Fruit fly (Drosophila melanogaster) whole organism, embryonic: Measurements from ENCODE around the gene Eip63F-1.

Experiments
- Abd-B ChIP-seq: fragments of 200-800 bp; sonication (Bioruptor generic); optimal IDR thresholded peaks from 2 replicates; lab custom pipeline; 2018; ENCODE audit warnings: missing biosample characterization, mild to moderate bottlenecking, missing genetic modification characterization, moderate library complexity
- Ada2b ChIP-seq: fragments of 200-800 bp; sonication (Bioruptor generic); IDR thresholded peaks from 2 replicates; pipeline ENCODE4 v1.3.6; 2022; ENCODE audit warnings: missing biosample characterization, missing genetic modification characterization
- Adf1 ChIP-seq: fragments of 200-800 bp; sonication (Bioruptor generic); IDR thresholded peaks from 2 replicates; pipeline ENCODE4 v1.3.6; 2022; ENCODE audit warnings: missing biosample characterization, missing genetic modification characterization
- CG10321 ChIP-seq: fragments of 200-800 bp; sonication (Bioruptor generic); IDR thresholded peaks from 2 replicates; pipeline ENCODE4 v1.3.6; 2022; ENCODE audit warnings: missing biosample characterization, missing genetic modification characterization
- CG10366 ChIP-seq: fragments of 200-800 bp; sonication (Bioruptor generic); IDR thresholded peaks from 2 replicates; pipeline ENCODE4 v1.3.6; 2022; ENCODE audit warnings: missing biosample characterization, missing genetic modification characterization
- CG10543 ChIP-seq: fragments of 200-800 bp; sonication (Bioruptor generic); optimal IDR thresholded peaks from 3 replicates; lab custom pipeline; 2017; ENCODE audit warnings: missing biosample characterization, mild to moderate bottlenecking, missing genetic modification characterization, moderate library complexity
- CG11504 ChIP-seq: fragments of 200-800 bp; sonication (Bioruptor generic); optimal IDR thresholded peaks from 3 replicates; lab custom pipeline; 2019; ENCODE audit warnings: missing biosample characterization, mild to moderate bottlenecking, missing genetic modification characterization, moderate library complexity
- CG11696 ChIP-seq: fragments of 200-800 bp; sonication (Bioruptor generic); IDR thresholded peaks from 2 replicates; pipeline ENCODE4 v1.3.6; 2022; ENCODE audit warnings: missing biosample characterization, missing genetic modification characterization
- CG1233 ChIP-seq: fragments of 200-800 bp; sonication (Bioruptor generic); optimal IDR thresholded peaks from 4 replicates; lab custom pipeline; 2018; ENCODE audit warnings: missing biosample characterization, mild to moderate bottlenecking, missing genetic modification characterization
- CG13287 ChIP-seq: fragments of 200-800 bp; sonication (Bioruptor generic); IDR thresholded peaks from 2 replicates; pipeline ENCODE4 v1.3.6; 2022; ENCODE audit warnings: missing biosample characterization, missing genetic modification characterization; ENCODE audit not compliant: partially characterized antibody
- CG14014 ChIP-seq: fragments of 200-800 bp; sonication (Bioruptor generic); IDR thresholded peaks from 2 replicates; pipeline ENCODE4 v1.3.6; 2022; ENCODE audit warnings: missing biosample characterization, missing genetic modification characterization
- CG16813 ChIP-seq: fragments of 200-800 bp; sonication (Bioruptor generic); IDR thresholded peaks from 3 replicates; pipeline ENCODE4 v1.3.6; 2022; ENCODE audit warnings: missing biosample characterization, missing genetic modification characterization; ENCODE audit not compliant: partially characterized antibody
- CG17912 ChIP-seq: fragments of 200-800 bp; sonication (Bioruptor generic); optimal IDR thresholded peaks from 2 replicates; lab custom pipeline; 2018; ENCODE audit warnings: missing biosample characterization, mild to moderate bottlenecking, missing genetic modification characterization
- CG2120 ChIP-seq: fragments of 200-800 bp; sonication (Bioruptor generic); optimal IDR thresholded peaks from 3 replicates; lab custom pipeline; 2016; ENCODE audit warnings: missing biosample characterization, missing genetic modification characterization
- CG31441 ChIP-seq: fragments of 200-800 bp; sonication (Bioruptor generic); IDR thresholded peaks from 2 replicates; pipeline ENCODE4 v1.3.6; 2022; ENCODE audit warnings: missing biosample characterization, missing genetic modification characterization
- CG32767 ChIP-seq: fragments of 200-800 bp; sonication (Bioruptor generic); IDR thresholded peaks from 2 replicates; pipeline ENCODE4 v1.3.6; 2022; ENCODE audit warnings: missing biosample characterization, missing genetic modification characterization
- CG3726 ChIP-seq: fragments of 200-800 bp; sonication (Bioruptor generic); IDR thresholded peaks from 3 replicates; pipeline ENCODE4, ENCODE4 v1.3.6; 2022; ENCODE audit warnings: missing biosample characterization, missing genetic modification characterization
- CG4282 ChIP-seq: fragments of 200-800 bp; sonication (Bioruptor generic); optimal IDR thresholded peaks from 2 replicates; lab custom pipeline; 2016; ENCODE audit warnings: missing biosample characterization, missing genetic modification characterization
- CG5245 ChIP-seq: fragments of 200-800 bp; sonication (Bioruptor generic); optimal IDR thresholded peaks from 3 replicates; lab custom pipeline; 2016; ENCODE audit warnings: missing biosample characterization, missing genetic modification characterization
- CG6254 ChIP-seq: fragments of 200-800 bp; sonication (Bioruptor generic); optimal IDR thresholded peaks from 3 replicates; lab custom pipeline; 2017; ENCODE audit warnings: mild to moderate bottlenecking, missing biosample characterization, missing genetic modification reagents, missing genetic modification characterization
- CG6765 ChIP-seq: fragments of 200-800 bp; sonication (Bioruptor generic); optimal IDR thresholded peaks from 3 replicates; lab custom pipeline; 2017; ENCODE audit warnings: missing biosample characterization, mild to moderate bottlenecking, missing genetic modification characterization
- CG7963 ChIP-seq: fragments of 200-800 bp; sonication (Bioruptor generic); IDR thresholded peaks from 3 replicates; pipeline ENCODE4 v1.3.6; 2022; ENCODE audit warnings: missing biosample characterization, missing genetic modification characterization; ENCODE audit not compliant: partially characterized antibody
- CG8944 ChIP-seq: fragments of 200-800 bp; sonication (Bioruptor generic); optimal IDR thresholded peaks from 3 replicates; lab custom pipeline; 2016; ENCODE audit warnings: missing biosample characterization, missing genetic modification characterization
- CG9817 ChIP-seq: fragments of 200-800 bp; sonication (Bioruptor generic); optimal IDR thresholded peaks from 2 replicates; lab custom pipeline; 2018; ENCODE audit warnings: missing biosample characterization, mild to moderate bottlenecking, missing genetic modification characterization, moderate library complexity
- E2f2 ChIP-seq: fragments of 200-800 bp; sonication (Bioruptor generic); IDR thresholded peaks from 2 replicates; pipeline ENCODE4 v1.3.6; 2022; ENCODE audit warnings: missing biosample characterization, missing genetic modification characterization
- Ets97D ChIP-seq: fragments of 200-800 bp; sonication (Bioruptor generic); optimal IDR thresholded peaks from 3 replicates; lab custom pipeline; 2016; ENCODE audit warnings: missing biosample characterization, missing genetic modification characterization
- Fer2 ChIP-seq: fragments of 200-800 bp; sonication (Bioruptor generic); optimal IDR thresholded peaks from 2 replicates; lab custom pipeline; 2018; ENCODE audit warnings: missing biosample characterization, mild to moderate bottlenecking, missing genetic modification characterization, moderate library complexity
- Hand ChIP-seq: fragments of 200-800 bp; sonication (Bioruptor generic); optimal IDR thresholded peaks from 2 replicates; lab custom pipeline; 2017; ENCODE audit warnings: mild to moderate bottlenecking, missing biosample characterization, missing genetic modification reagents, missing genetic modification characterization
- HmgD ChIP-seq: fragments of 200-800 bp; sonication (Bioruptor generic); optimal IDR thresholded peaks from 3 replicates; lab custom pipeline; 2016; ENCODE audit warnings: missing biosample characterization, missing genetic modification characterization
- Hr51 ChIP-seq, 2 experiments: fragments of 200-800 bp; sonication (Bioruptor generic); optimal IDR thresholded peaks; 2 replicates in 1 of 2; 3 replicates in 1 of 2; lab custom pipeline; 2016 to 2018; ENCODE audit warnings: missing biosample characterization in 2 of 2, missing genetic modification characterization in 2 of 2, mild to moderate bottlenecking in 1 of 2, moderate library complexity in 1 of 2
- Mrtf ChIP-seq: fragments of 200-800 bp; sonication (Bioruptor generic); IDR thresholded peaks from 3 replicates; pipeline ENCODE4 v1.3.6; 2022; ENCODE audit warnings: missing biosample characterization, missing genetic modification characterization
- Spps ChIP-seq: fragments of 200-800 bp; sonication (Bioruptor generic); optimal IDR thresholded peaks from 2 replicates; lab custom pipeline; 2018; ENCODE audit warnings: missing biosample characterization, mild to moderate bottlenecking, missing genetic modification characterization
- Ssrp ChIP-seq: fragments of 200-800 bp; sonication (Bioruptor generic); optimal IDR thresholded peaks from 2 replicates; lab custom pipeline; 2018; ENCODE audit warnings: missing biosample characterization, mild to moderate bottlenecking, missing genetic modification characterization, moderate library complexity
- Vsx1 ChIP-seq: fragments of 200-800 bp; sonication (Bioruptor generic); optimal IDR thresholded peaks from 2 replicates; lab custom pipeline; 2017; ENCODE audit warnings: missing biosample characterization, mild to moderate bottlenecking, missing genetic modification characterization, missing genetic modification reagents
- YL-1 ChIP-seq: fragments of 200-800 bp; sonication (Bioruptor generic); optimal IDR thresholded peaks from 3 replicates; lab custom pipeline; 2017; ENCODE audit warnings: missing biosample characterization, mild to moderate bottlenecking, missing genetic modification characterization
- bsh ChIP-seq, 2 experiments: fragments of 200-800 bp; sonication (Bioruptor generic); optimal IDR thresholded peaks; 2 replicates each; lab custom pipeline; 2017 to 2018; ENCODE audit warnings: mild to moderate bottlenecking in 2 of 2, missing biosample characterization in 2 of 2, missing genetic modification characterization in 2 of 2, moderate library complexity in 1 of 2
- caup ChIP-seq: fragments of 200-800 bp; sonication (Bioruptor generic); optimal IDR thresholded peaks from 3 replicates; lab custom pipeline; 2017; ENCODE audit warnings: missing biosample characterization, mild to moderate bottlenecking, missing genetic modification characterization, moderate library complexity; ENCODE audit not compliant: severe bottlenecking
- chif ChIP-seq, 2 experiments: fragments of 200-800 bp; sonication (Bioruptor generic); optimal IDR thresholded peaks; 3 replicates each; lab custom pipeline; 2016; ENCODE audit warnings: missing biosample characterization in 2 of 2, missing genetic modification characterization in 2 of 2
- cwo ChIP-seq: fragments of 200-800 bp; sonication (Bioruptor generic); optimal IDR thresholded peaks from 3 replicates; lab custom pipeline; 2017; ENCODE audit warnings: missing biosample characterization, missing genetic modification characterization, mild to moderate bottlenecking, moderate library complexity, missing genetic modification reagents
- esg ChIP-seq: fragments of 200-800 bp; sonication (Bioruptor generic); conservative IDR thresholded peaks from 2 replicates; pipeline ENCODE4 v1.3.6; 2022; ENCODE audit warnings: missing biosample characterization, missing genetic modification characterization
- fd3F ChIP-seq: fragments of 200-800 bp; sonication (Bioruptor generic); optimal IDR thresholded peaks from 2 replicates; lab custom pipeline; 2018; ENCODE audit warnings: missing biosample characterization, mild to moderate bottlenecking, missing genetic modification characterization, moderate library complexity
- hb ChIP-seq: fragments of 200-800 bp; sonication (Bioruptor generic); IDR thresholded peaks from 3 replicates; pipeline ENCODE4 v1.3.6; 2022; ENCODE audit warnings: missing biosample characterization, missing genetic modification characterization; ENCODE audit not compliant: partially characterized antibody
- pho ChIP-seq: fragments of 200-800 bp; sonication (Bioruptor generic); optimal IDR thresholded peaks from 2 replicates; lab custom pipeline; 2016; ENCODE audit warnings: missing biosample characterization, missing genetic modification characterization
- schlank ChIP-seq: fragments of 200-800 bp; sonication (Bioruptor generic); optimal IDR thresholded peaks from 2 replicates; lab custom pipeline; 2018; ENCODE audit warnings: missing biosample characterization, mild to moderate bottlenecking, missing genetic modification characterization
- sd ChIP-seq: fragments of 200-800 bp; sonication (Bioruptor generic); optimal IDR thresholded peaks from 3 replicates; lab custom pipeline; 2018; ENCODE audit warnings: missing biosample characterization, mild to moderate bottlenecking, missing genetic modification characterization, moderate library complexity
- sens ChIP-seq: fragments of 200-800 bp; sonication (Bioruptor generic); peaks from one replicate; lab custom pipeline; 2016; ENCODE audit warnings: missing biosample characterization, missing genetic modification characterization
- sima ChIP-seq: fragments of 200-800 bp; sonication (Bioruptor generic); optimal IDR thresholded peaks from 2 replicates; lab custom pipeline; 2016; ENCODE audit warnings: missing biosample characterization, missing genetic modification characterization
- sob ChIP-seq: fragments of 200-800 bp; sonication (Bioruptor generic); IDR thresholded peaks from 2 replicates; pipeline ENCODE4 v1.3.6; 2022; ENCODE audit warnings: missing biosample characterization, missing genetic modification characterization
- ssp ChIP-seq: fragments of 200-800 bp; sonication (Bioruptor generic); IDR thresholded peaks from 2 replicates; pipeline ENCODE4 v1.3.6; 2022; ENCODE audit warnings: missing biosample characterization, missing genetic modification characterization
- tup ChIP-seq: fragments of 200-800 bp; sonication (Bioruptor generic); optimal IDR thresholded peaks from 2 replicates; lab custom pipeline; 2016; ENCODE audit warnings: missing biosample characterization, mild to moderate bottlenecking, missing genetic modification characterization, moderate library complexity
- vfl ChIP-seq: fragments of 200-800 bp; sonication (Bioruptor generic); optimal IDR thresholded peaks from 2 replicates; lab custom pipeline; 2016; ENCODE audit warnings: missing biosample characterization, missing genetic modification characterization

Gene Eip63F-1

dm6 chr3L:3931778-3932177, 3.6 kb downstream of the Eip63F-1 start:
- TF ChIP-seq CG3726 (GFP tag; lab: Robert Waterston, UW) (no peak), CG8944 (GFP tag; lab: Kevin White, UChicago) (no peak), CG14014 (GFP tag; lab: Robert Waterston, UW) (no peak), caup (GFP tag; lab: Kevin White, UChicago) (peak; percentile 25), Ssrp (tag; lab: Kevin White, UChicago) (no peak), sd (tag; lab: Kevin White, UChicago) (peak; percentile 91), Adf1 (no peak), esg (GFP tag; lab: Robert Waterston, UW) (no peak), sob (GFP tag; lab: Robert Waterston, UW) (no peak), Spps (tag; lab: Kevin White, UChicago) (no peak), CG6765 (GFP tag; lab: Kevin White, UChicago) (peak; percentile 41), Hand (GFP tag; lab: Kevin White, UChicago) (no peak), HmgD (GFP tag; lab: Kevin White, UChicago) (no peak), CG10543 (peak; percentile 6), chif (GFP tag; optimal IDR thresholded peaks at IDR 0.05; lab: Kevin White, UChicago) (no peak), CG17912 (GFP tag; lab: Kevin White, UChicago) (no peak), tup (no peak), pho (no peak), CG13287 (GFP tag; lab: Robert Waterston, UW) (no peak), CG7963 (GFP tag; lab: Robert Waterston, UW) (no peak), CG4282 (GFP tag; lab: Kevin White, UChicago) (no peak), Abd-B (no peak), sima (GFP tag; lab: Kevin White, UChicago) (no peak), schlank (peak; percentile 15), CG10321 (GFP tag; lab: Robert Waterston, UW) (no peak), CG9817 (no peak), CG31441 (no peak), vfl (GFP tag; lab: Kevin White, UChicago) (no peak), Ada2b (GFP tag; lab: Robert Waterston, UW) (no peak), CG2120 (GFP tag; lab: Kevin White, UChicago) (peak; percentile 5), Vsx1 (no peak), E2f2 (no peak), Ets97D (no peak), CG11504 (tag; lab: Kevin White, UChicago) (no peak), bsh (GFP tag; optimal IDR thresholded peaks at IDR 0.05; lab: Kevin White, UChicago) (no peak), Fer2 (no peak), CG6254 (GFP tag; lab: Kevin White, UChicago) (no peak), CG16813 (GFP tag; lab: Robert Waterston, UW) (no peak), ssp (no peak), CG32767 (GFP tag; lab: Robert Waterston, UW) (no peak), CG11696 (GFP tag; lab: Robert Waterston, UW) (no peak), Hr51 (GFP tag; optimal IDR thresholded peaks at IDR 0.05; lab: Kevin White, UChicago) (no peak), CG1233 (GFP tag; lab: Kevin White, UChicago) (no peak), sens (GFP tag; lab: Kevin White, UChicago) (peak; percentile 42), Mrtf (GFP tag; lab: Robert Waterston, UW) (no peak), cwo (GFP tag; lab: Kevin White, UChicago) (peak; percentile 64), CG5245 (GFP tag; lab: Kevin White, UChicago) (no peak), CG10366 (GFP tag; lab: Robert Waterston, UW) (no peak), fd3F (GFP tag; lab: Kevin White, UChicago) (peak; percentile 0), YL-1 (GFP tag; lab: Kevin White, UChicago) (no peak), hb (GFP tag; lab: Robert Waterston, UW) (no peak)
